Worm (Caenorhabditis elegans) whole organism, mixed stage, embryonic: ENCODE data around the gene flp-10.

Experiments
- M03D4.4 ChIP-seq: sonication (generic microtip); optimal IDR thresholded peaks from 2 replicates; lab custom pipeline; 2017; ENCODE audit warnings: mild to moderate bottlenecking, missing genetic modification characterization, missing compliant biosample characterization
- blmp-1 ChIP-seq: fragments of 150-350 bp; optimal IDR thresholded peaks from 2 replicates; lab custom pipeline; 2014; ENCODE audit warnings: missing biosample characterization, missing genetic modification characterization
- cnd-1 ChIP-seq: fragments of 200-800 bp; sonication (Bioruptor generic); optimal IDR thresholded peaks from 2 replicates; lab custom pipeline; 2018; ENCODE audit warnings: mild to moderate bottlenecking, missing genetic modification characterization, missing compliant biosample characterization
- drap-1 ChIP-seq: fragments of 200-800 bp; sonication (Bioruptor generic); optimal IDR thresholded peaks from 3 replicates; lab custom pipeline; 2018; ENCODE audit warnings: mild to moderate bottlenecking, missing genetic modification characterization, missing compliant biosample characterization
- elt-1 ChIP-seq: sonication (generic microtip); optimal IDR thresholded peaks from 2 replicates; lab custom pipeline; 2017; ENCODE audit warnings: missing genetic modification characterization, mild to moderate bottlenecking, missing compliant biosample characterization, antibody characterized with exemption, moderate library complexity, borderline replicate concordance; ENCODE audit not compliant: insufficient read depth
- lin-13 ChIP-seq: fragments of 150-350 bp; optimal IDR thresholded peaks from 2 replicates; lab custom pipeline; 2014; ENCODE audit warnings: missing biosample characterization, missing genetic modification characterization
- lin-32 ChIP-seq: fragments of 200-800 bp; sonication (Bioruptor generic); optimal IDR thresholded peaks from 2 replicates; lab custom pipeline; 2018; ENCODE audit warnings: mild to moderate bottlenecking, missing genetic modification characterization, missing compliant biosample characterization
- lsy-2 ChIP-seq: fragments of 150-350 bp; optimal IDR thresholded peaks from 2 replicates; lab custom pipeline; 2014; ENCODE audit warnings: missing biosample characterization, missing genetic modification characterization
- pha-4 ChIP-seq: fragments of 150-350 bp; optimal IDR thresholded peaks from 2 replicates; lab custom pipeline; 2018; ENCODE audit warnings: missing biosample characterization, missing genetic modification reagents, missing genetic modification characterization
- snpc-4 ChIP-seq: fragments of 150-350 bp; optimal IDR thresholded peaks from 2 replicates; lab custom pipeline; 2014; ENCODE audit warnings: missing biosample characterization, missing genetic modification characterization
- unc-62 ChIP-seq: fragments of 150-350 bp; optimal IDR thresholded peaks from 2 replicates; lab custom pipeline; 2014; ENCODE audit warnings: missing biosample characterization, missing genetic modification reagents, missing genetic modification characterization
- ztf-11 ChIP-seq: fragments of 150-350 bp; optimal IDR thresholded peaks from 2 replicates; lab custom pipeline; 2014; ENCODE audit warnings: missing biosample characterization, missing genetic modification characterization

DNA sequence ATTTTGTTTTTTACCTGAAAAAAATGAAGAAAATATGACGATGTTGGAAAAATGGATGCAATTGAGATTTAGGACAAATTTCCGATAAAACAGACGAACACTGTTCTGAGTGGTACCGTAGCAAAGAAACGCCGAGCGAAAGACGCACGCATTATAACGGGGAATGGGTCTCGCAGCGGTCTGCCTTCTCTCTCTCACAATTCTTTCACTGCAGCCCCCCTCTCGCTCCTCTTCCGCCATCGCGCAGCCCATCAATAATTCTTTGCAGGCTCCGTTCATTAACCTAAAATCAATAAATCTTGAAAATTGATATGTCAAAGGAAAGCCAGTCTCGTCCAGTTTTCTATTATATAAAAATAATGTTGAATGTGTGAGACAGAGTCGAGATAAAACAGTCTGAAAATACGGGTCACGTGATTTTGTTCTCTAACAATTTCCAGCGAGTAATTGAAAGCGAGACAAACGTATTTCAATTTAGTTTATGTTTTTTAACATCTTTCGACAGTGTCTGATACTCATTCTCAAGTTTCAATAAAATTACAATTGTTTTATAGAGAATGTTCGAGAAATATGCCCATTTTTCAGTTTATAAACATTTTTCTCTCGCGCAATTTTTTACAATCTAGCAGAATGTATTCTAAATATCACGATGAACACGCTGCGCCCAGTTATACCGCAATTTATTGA, 40.9 kb downstream of the flp-10 start:
- TF ChIP-seq pha-4 (tag; lab: Kevin White, UChicago) (no peak), M03D4.4 (tag; lab: Kevin White, UChicago) (no peak), blmp-1 (no peak), unc-62 (GFP tag; lab: Kevin White, UChicago) (no peak), elt-1 (tag; lab: Kevin White, UChicago) (no peak), drap-1 (GFP tag; lab: Kevin White, UChicago) (no peak), cnd-1 (tag; lab: Kevin White, UChicago) (no peak), lsy-2 (tag; lab: Kevin White, UChicago) (peak; percentile 65), snpc-4 (tag; lab: Kevin White, UChicago) (no peak), lin-32 (GFP tag; lab: Kevin White, UChicago) (no peak), ztf-11 (tag; lab: Kevin White, UChicago) (no peak), lin-13 (tag; lab: Kevin White, UChicago) (no peak)
